Worm (Caenorhabditis elegans) whole organism, early embryonic: ENCODE measurements around the gene srab-22.

Experiments
- F13C5.2 ChIP-seq: sonication (generic microtip); optimal IDR thresholded peaks from 2 replicates; lab custom pipeline; 2017; ENCODE audit warnings: mild to moderate bottlenecking, missing genetic modification characterization, inconsistent platforms, missing compliant biosample characterization
- aly-1 ChIP-seq: sonication (generic microtip); optimal IDR thresholded peaks from 2 replicates; lab custom pipeline; 2016; ENCODE audit warnings: missing genetic modification characterization, missing compliant biosample characterization
- ama-1 ChIP-seq: fragments of 150-350 bp; optimal IDR thresholded peaks from 2 replicates; lab custom pipeline; 2014
- ceh-13 ChIP-seq: fragments of 200-800 bp; sonication (Bioruptor generic); optimal IDR thresholded peaks from 2 replicates; lab custom pipeline; 2018; ENCODE audit warnings: mild to moderate bottlenecking, missing genetic modification characterization, missing compliant biosample characterization
- ceh-36 ChIP-seq: sonication (generic microtip); optimal IDR thresholded peaks from 2 replicates; lab custom pipeline; 2016; ENCODE audit warnings: missing genetic modification characterization, inconsistent platforms, missing compliant biosample characterization

- no peak for TF ChIP-seq ceh-36
- no peak for TF ChIP-seq F13C5.2 (tag; lab: Kevin White, UChicago)
- no peak for TF ChIP-seq ceh-13
- no peak for TF ChIP-seq ama-1 (lab: Kevin White, UChicago)
- TF ChIP-seq aly-1 (tag; lab: Kevin White, UChicago) = no peak
Observed at ce11 chrV:3464897-3465296, 38.7 kb downstream of the srab-22 start.
